Worm (Caenorhabditis elegans): Measurements from ENCODE around the gene nep-8.

Gene nep-8

DNA sequence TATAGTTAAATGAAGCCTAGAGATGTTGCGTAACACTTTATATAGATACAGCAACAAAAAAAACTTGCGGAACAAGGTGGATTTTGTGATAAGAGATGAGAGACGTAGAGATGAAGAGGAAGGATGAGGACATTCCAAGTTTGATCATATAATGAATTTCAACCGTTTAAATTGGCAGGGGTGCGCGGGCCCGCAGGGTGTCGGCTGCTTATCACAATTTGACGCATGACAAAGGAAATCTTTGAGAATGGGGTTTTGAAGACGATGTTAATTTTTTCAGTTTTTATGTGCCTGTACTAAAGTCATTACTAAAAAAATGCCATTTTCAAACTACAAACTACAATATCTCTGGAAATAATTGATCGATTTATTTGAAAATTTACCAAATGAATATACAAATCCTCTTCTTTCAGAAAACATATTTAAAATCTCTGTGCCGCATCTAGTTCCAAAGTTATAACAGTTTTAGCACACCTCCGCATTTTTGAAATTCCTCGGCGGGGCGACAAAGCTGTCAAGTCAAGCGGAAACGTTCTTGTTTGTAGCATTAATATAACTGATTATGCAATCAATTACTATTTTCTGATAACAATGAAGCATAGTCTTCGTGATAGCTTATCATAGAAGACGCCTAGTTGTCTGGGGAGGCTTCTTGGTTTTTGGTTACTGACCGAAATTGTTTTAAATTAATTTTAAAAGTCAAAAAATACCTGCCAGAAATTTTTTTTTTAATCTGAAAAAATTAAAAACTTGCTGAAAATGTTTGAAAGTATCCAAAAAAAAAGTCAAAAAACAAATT lies 36.4 kb downstream of the nep-8 start:
- no peak for TF ChIP-seq sea-1 (GFP tag; conservative IDR thresholded peaks at IDR 0.05)
- TF ChIP-seq F13C5.2 (tag; optimal IDR thresholded peaks at IDR 0.05), result no peak
- no peak for TF ChIP-seq hmg-4 (GFP tag; optimal IDR thresholded peaks at IDR 0.05)
- no peak for TF ChIP-seq tbx-37 (GFP tag; conservative IDR thresholded peaks at IDR 0.05)
- no peak for TF ChIP-seq hnd-1 (tag; optimal IDR thresholded peaks at IDR 0.05)

DNA sequence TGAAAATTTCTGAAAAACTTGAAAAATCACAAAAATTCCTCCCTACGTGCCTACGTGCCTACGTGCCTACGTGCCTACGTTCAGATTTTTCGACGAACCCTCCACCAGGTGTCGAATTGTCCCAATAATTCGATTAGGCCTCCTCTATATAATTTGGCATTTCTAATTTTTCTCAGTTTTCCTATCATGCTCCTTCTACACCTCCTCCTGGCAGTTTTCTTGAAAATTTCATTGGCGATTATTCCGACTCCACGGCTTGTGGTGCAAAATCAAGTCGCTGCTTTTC lies 36.9 kb downstream of the nep-8 start, which contains the start of gene C16C8.17:
Gene C16C8.17 (plus strand): TSS at position 187 of the 286 bp plus-strand sequence.
- TF ChIP-seq flt-1 (GFP tag; IDR thresholded peaks at IDR 0.05) (no peak), tbx-11 (GFP tag; IDR thresholded peaks at IDR 0.05) (no peak), ceh-13 (GFP tag; optimal IDR thresholded peaks at IDR 0.05) (no peak), hnd-1 (tag; optimal IDR thresholded peaks at IDR 0.05) (no peak), ceh-36 (tag; optimal IDR thresholded peaks at IDR 0.05) (no peak), tbx-37 (GFP tag; conservative IDR thresholded peaks at IDR 0.05) (no peak), ama-1 (optimal IDR thresholded peaks at IDR 0.05) (no peak), ets-7 (tag; optimal IDR thresholded peaks at IDR 0.05) (no peak), aly-1 (tag; optimal IDR thresholded peaks at IDR 0.05) (no peak), sea-1 (GFP tag; conservative IDR thresholded peaks at IDR 0.05) (no peak), pes-1 (GFP tag; IDR thresholded peaks at IDR 0.05) (no peak), F13C5.2 (tag; optimal IDR thresholded peaks at IDR 0.05) (no peak), scrt-1 (GFP tag; IDR thresholded peaks at IDR 0.05) (no peak)

- TF ChIP-seq F13C5.2 (tag; optimal IDR thresholded peaks at IDR 0.05) (no peak), tbx-11 (GFP tag; IDR thresholded peaks at IDR 0.05) (no peak), ceh-36 (tag; optimal IDR thresholded peaks at IDR 0.05) (no peak), sea-1 (GFP tag; conservative IDR thresholded peaks at IDR 0.05) (no peak), ets-7 (tag; optimal IDR thresholded peaks at IDR 0.05) (no peak), pes-1 (GFP tag; IDR thresholded peaks at IDR 0.05) (no peak), hnd-1 (tag; optimal IDR thresholded peaks at IDR 0.05) (no peak), ama-1 (optimal IDR thresholded peaks at IDR 0.05) (no peak), flt-1 (GFP tag; IDR thresholded peaks at IDR 0.05) (no peak)
Measured at ce11 chrII:3441377-3441776, 37.7 kb downstream of the nep-8 start, which contains the start of gene C16C8.27. TSS of gene C16C8.27 (plus strand) at chrII:3441677.

DNA sequence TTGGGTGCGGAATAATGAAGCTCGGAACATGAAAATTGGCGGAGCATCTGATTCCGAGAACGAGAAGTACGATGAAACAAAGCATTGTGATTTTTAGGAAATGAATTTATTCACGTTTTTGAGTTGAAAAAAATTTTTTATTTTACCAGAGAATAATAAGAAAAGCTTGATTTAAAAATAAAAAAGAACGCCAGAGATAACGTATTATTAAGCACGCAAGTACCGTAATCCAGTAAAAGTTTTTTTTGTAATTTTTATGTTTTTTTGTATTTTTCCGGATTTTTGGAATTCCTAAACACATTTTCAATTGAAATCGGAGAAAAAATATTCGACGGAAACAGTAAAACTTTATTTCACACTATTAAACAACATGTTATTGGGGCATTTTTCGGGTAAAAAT lies 39.5 kb downstream of the nep-8 start, which contains the start of gene C16C8.22:
Gene C16C8.22 (minus strand): TSS at position 101 of the 400 bp plus-strand sequence.
- no peak for TF ChIP-seq tra-4 (tag; optimal IDR thresholded peaks at IDR 0.05)
- TF ChIP-seq hmg-4 (GFP tag; optimal IDR thresholded peaks at IDR 0.05), result no peak
- TF ChIP-seq B0310.2 (tag; optimal IDR thresholded peaks at IDR 0.05), result no peak
- TF ChIP-seq sea-1 (GFP tag; conservative IDR thresholded peaks at IDR 0.05), result no peak
- TF ChIP-seq F13C5.2 (tag; optimal IDR thresholded peaks at IDR 0.05), result no peak
- no peak for TF ChIP-seq tbx-11 (GFP tag; IDR thresholded peaks at IDR 0.05)
- TF ChIP-seq hnd-1 (tag; optimal IDR thresholded peaks at IDR 0.05), result no peak
- no peak for TF ChIP-seq ama-1 (optimal IDR thresholded peaks at IDR 0.05)
- TF ChIP-seq scrt-1 (GFP tag; IDR thresholded peaks at IDR 0.05), result no peak
- no peak for TF ChIP-seq ceh-13 (GFP tag; optimal IDR thresholded peaks at IDR 0.05)
- no peak for TF ChIP-seq tbx-37 (GFP tag; conservative IDR thresholded peaks at IDR 0.05)
- no peak for TF ChIP-seq pes-1 (GFP tag; IDR thresholded peaks at IDR 0.05)
- TF ChIP-seq hmbx-1 (tag; optimal IDR thresholded peaks at IDR 0.05), result no peak
- TF ChIP-seq aly-1 (tag; optimal IDR thresholded peaks at IDR 0.05), result no peak

- no peak for TF ChIP-seq aly-1 (tag; optimal IDR thresholded peaks at IDR 0.05)
- no peak for TF ChIP-seq pes-1 (GFP tag; IDR thresholded peaks at IDR 0.05)
- no peak for TF ChIP-seq hmbx-1 (tag; optimal IDR thresholded peaks at IDR 0.05)
- no peak for TF ChIP-seq scrt-1 (GFP tag; IDR thresholded peaks at IDR 0.05)
- no peak for TF ChIP-seq tbx-11 (GFP tag; IDR thresholded peaks at IDR 0.05)
- no peak for TF ChIP-seq sea-1 (GFP tag; conservative IDR thresholded peaks at IDR 0.05)
- TF ChIP-seq hnd-1 (tag; optimal IDR thresholded peaks at IDR 0.05), result no peak
- no peak for TF ChIP-seq hmg-4 (GFP tag; optimal IDR thresholded peaks at IDR 0.05)
- TF ChIP-seq F13C5.2 (tag; optimal IDR thresholded peaks at IDR 0.05), result no peak
- no peak for TF ChIP-seq ceh-36 (tag; optimal IDR thresholded peaks at IDR 0.05)
- no peak for TF ChIP-seq tbx-37 (GFP tag; conservative IDR thresholded peaks at IDR 0.05)
- no peak for TF ChIP-seq tra-4 (tag; optimal IDR thresholded peaks at IDR 0.05)
- no peak for TF ChIP-seq ets-7 (tag; optimal IDR thresholded peaks at IDR 0.05)
- no peak for TF ChIP-seq B0310.2 (tag; optimal IDR thresholded peaks at IDR 0.05)
- no peak for TF ChIP-seq ama-1 (optimal IDR thresholded peaks at IDR 0.05)
- no peak for TF ChIP-seq ceh-13 (GFP tag; optimal IDR thresholded peaks at IDR 0.05)
- TF ChIP-seq flt-1 (GFP tag; IDR thresholded peaks at IDR 0.05), result no peak
Measured at ce11 chrII:3444280-3444679, 40.6 kb downstream of the nep-8 start, which contains the start of gene C16C8.4. TSS of gene C16C8.4 (minus strand) at chrII:3444380.

ce11 chrII:3445285-3445806 lies 41.7 kb downstream of the nep-8 start, which contains the start of the genes C16C8.5 and C16C8.16:
TSS of gene C16C8.5 (minus strand) at chrII:3445385.
TSS of gene C16C8.16 (plus strand) at chrII:3445756.
- TF ChIP-seq ets-7 (tag; optimal IDR thresholded peaks at IDR 0.05) (no peak), tra-4 (tag; optimal IDR thresholded peaks at IDR 0.05) (no peak), ceh-13 (GFP tag; optimal IDR thresholded peaks at IDR 0.05) (no peak), B0310.2 (tag; optimal IDR thresholded peaks at IDR 0.05) (no peak), tbx-11 (GFP tag; IDR thresholded peaks at IDR 0.05) (no peak), sea-1 (GFP tag; conservative IDR thresholded peaks at IDR 0.05) (no peak), hmg-4 (GFP tag; optimal IDR thresholded peaks at IDR 0.05) (no peak), ceh-36 (tag; optimal IDR thresholded peaks at IDR 0.05) (no peak), pes-1 (GFP tag; IDR thresholded peaks at IDR 0.05) (no peak), flt-1 (GFP tag; IDR thresholded peaks at IDR 0.05) (no peak), scrt-1 (GFP tag; IDR thresholded peaks at IDR 0.05) (no peak), tbx-37 (GFP tag; conservative IDR thresholded peaks at IDR 0.05) (no peak), hnd-1 (tag; optimal IDR thresholded peaks at IDR 0.05) (no peak), aly-1 (tag; optimal IDR thresholded peaks at IDR 0.05) (no peak), F13C5.2 (tag; optimal IDR thresholded peaks at IDR 0.05) (no peak), ama-1 (optimal IDR thresholded peaks at IDR 0.05) (no peak), hmbx-1 (tag; optimal IDR thresholded peaks at IDR 0.05) (no peak)

DNA sequence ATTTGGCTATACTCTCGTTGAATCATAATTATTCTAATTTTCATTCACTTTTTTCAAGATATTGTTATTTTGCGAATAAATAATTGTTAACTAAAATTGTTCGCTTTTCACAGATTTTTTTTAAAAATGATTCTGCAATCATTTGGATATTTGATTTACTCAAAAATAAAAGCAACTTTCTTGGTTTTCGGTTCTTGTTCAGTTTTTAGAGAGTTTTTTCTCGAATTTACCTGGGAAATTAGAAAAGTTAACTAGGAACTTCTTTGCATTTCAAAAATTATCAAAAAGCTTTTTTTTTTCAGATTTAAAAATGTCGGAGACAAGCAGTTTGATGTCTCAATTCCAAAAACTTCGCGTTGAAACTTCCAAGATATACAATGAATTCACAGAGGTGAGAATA lies 43.0 kb downstream of the nep-8 start, which contains the start of the genes C16C8.20 and gldi-6:
Gene C16C8.20 (plus strand): TSS at position 301 of the 400 bp plus-strand sequence.
Gene gldi-6 (plus strand): TSS at position 301 of the 400 bp plus-strand sequence.
- TF ChIP-seq tra-4 (tag; optimal IDR thresholded peaks at IDR 0.05), result no peak
- TF ChIP-seq ceh-13 (GFP tag; optimal IDR thresholded peaks at IDR 0.05), result no peak
- no peak for TF ChIP-seq flt-1 (GFP tag; IDR thresholded peaks at IDR 0.05)
- TF ChIP-seq scrt-1 (GFP tag; IDR thresholded peaks at IDR 0.05), result no peak
- no peak for TF ChIP-seq tbx-11 (GFP tag; IDR thresholded peaks at IDR 0.05)
- TF ChIP-seq hmg-4 (GFP tag; optimal IDR thresholded peaks at IDR 0.05), result no peak
- TF ChIP-seq tbx-37 (GFP tag; conservative IDR thresholded peaks at IDR 0.05), result no peak
